Worm (Caenorhabditis elegans) whole organism, dauer: ENCODE data around the gene ndx-2.

ENCODE experiments used
- unc-62 ChIP-seq: sonication (generic microtip); optimal IDR thresholded peaks from 2 replicates; lab custom pipeline; 2017; ENCODE audit warnings: missing biosample characterization, missing genetic modification reagents, missing genetic modification characterization

ndx-2 gene

DNA sequence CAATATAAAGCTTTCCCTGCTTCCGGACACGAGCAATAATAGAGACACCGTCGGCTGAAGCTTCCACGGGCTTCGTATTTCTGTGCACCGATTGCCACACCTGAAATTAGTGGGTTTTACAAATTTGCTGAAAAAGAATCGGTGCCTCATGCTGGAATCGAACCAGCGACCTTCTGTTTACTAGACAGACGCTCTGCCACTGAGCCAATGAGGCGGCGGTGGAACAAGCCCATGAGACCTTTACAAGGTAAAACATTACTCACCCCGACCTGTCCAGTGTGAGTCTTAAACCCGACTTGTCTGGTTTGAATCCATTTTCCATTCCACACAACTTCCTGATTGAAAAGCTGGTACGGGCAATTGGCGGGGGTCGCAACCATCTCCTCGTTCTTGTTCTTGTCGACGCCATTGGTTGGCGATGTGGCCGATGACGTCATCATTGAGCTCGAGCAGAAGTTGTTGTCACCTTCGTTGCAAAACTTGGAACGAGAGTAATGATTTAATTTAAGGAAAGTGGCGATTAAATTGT lies at the start of gene ndx-2:
TSS of gene ndx-2 (minus strand) at position 479 of the 529 bp plus-strand sequence.
- TF ChIP-seq unc-62 = no peak

DNA sequence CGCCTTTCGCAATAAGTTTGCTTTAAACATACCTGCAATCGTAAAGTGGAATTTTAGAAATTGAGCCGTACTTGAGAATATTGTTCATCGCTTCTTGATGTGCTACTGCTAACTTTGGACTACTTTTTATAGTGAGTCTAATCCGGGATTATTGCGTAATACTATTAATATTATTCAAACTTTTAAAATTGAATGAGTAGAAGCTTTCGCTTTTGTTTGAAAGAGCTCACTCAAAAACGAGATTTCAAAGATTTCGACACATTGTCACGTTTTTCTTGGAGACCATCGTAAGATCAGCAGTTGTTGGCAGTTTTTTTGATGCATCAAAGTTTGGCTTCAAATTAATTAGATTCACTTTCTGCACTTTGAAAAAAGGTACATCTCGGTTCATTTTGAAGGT lies 48.7 kb upstream of the ndx-2 start, which contains the start of gene srt-28:
TSS of gene srt-28 (minus strand) at position 101 of the 400 bp plus-strand sequence.
- no peak for TF ChIP-seq unc-62

ce11 chrV:2711429-2711828 lies 46.6 kb upstream of the ndx-2 start, which contains the start of gene C24B9.3:
Gene C24B9.3 (minus strand): TSS chrV:2711599.
- TF ChIP-seq unc-62 = no peak

DNA sequence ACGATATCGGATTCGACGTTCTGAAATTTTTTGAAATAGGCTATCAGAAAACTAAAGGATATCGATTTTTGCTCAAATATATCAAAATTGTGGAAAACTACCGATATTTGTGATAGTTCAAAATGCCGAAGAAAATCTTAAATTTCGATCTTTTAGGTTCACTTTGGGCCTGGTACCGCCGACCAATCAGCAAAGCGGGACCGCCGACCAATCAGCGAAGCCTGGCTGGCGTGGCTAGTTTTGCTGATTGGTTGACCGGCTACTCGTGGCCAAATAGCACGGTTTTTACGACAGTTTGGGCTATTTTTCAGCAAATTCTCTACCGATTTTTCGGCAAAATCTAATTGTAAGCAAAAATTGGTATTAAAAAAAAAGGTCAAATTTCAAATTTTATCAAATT lies 45.4 kb upstream of the ndx-2 start:
- TF ChIP-seq unc-62 = no peak

- TF ChIP-seq unc-62 = no peak
Measured at ce11 chrV:2706379-2706778, 41.6 kb upstream of the ndx-2 start.

- no peak for TF ChIP-seq unc-62
Measured at ce11 chrV:2703299-2703698, 38.5 kb upstream of the ndx-2 start.

- TF ChIP-seq unc-62 = no peak
Measured at ce11 chrV:2702883-2703282, 38.1 kb upstream of the ndx-2 start.

DNA sequence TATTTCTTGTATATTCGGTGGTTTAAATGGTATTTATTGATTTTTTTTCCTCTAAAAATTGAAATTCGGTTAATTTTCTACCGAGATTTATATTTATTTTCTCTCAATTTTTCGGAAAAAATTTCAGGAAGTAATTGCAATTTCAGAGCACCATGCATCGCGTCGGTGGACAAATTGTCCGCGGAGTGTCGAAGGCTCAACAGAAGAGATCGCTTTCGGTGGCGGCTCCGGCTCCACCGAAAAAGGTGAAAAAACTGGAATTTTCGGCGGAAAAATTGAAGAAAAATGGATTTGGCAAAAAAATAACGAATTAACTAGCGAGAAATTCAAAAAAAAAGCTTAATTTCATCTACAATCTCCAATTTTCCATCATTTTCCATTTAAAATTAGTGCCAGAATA lies 34.0 kb upstream of the ndx-2 start, which contains the start of gene nuo-5:
TSS of gene nuo-5 (plus strand) at position 147 of the 400 bp plus-strand sequence.
- TF ChIP-seq unc-62 = no peak

- no peak for TF ChIP-seq unc-62
Measured at ce11 chrV:2697693-2698092, 32.9 kb upstream of the ndx-2 start.

ce11 chrV:2695935-2696334 lies 31.1 kb upstream of the ndx-2 start, which contains the start of gene Y45G12B.3:
Gene Y45G12B.3 (minus strand): TSS chrV:2696254.
- no peak for TF ChIP-seq unc-62

DNA sequence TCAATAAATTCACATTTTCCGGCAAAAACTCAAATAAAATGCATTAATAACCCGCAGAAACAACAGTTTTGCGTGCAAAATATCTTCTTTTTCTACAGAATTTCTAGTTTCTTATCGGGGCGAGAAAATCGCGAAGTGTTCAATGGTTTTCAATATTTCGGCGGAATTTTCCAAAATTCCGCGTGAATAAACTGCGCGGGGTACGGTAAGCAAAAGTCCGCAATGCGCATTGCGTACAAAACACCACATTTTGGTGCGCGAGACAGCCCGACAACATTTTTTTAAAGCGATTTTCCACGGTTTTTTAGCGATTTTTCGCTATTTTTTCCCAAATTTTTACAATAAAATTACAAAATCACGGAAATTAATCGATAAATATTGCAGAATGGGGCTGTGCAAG lies 29.6 kb upstream of the ndx-2 start, which contains the start of gene Y45G12B.2:
TSS of gene Y45G12B.2 (plus strand) at position 383 of the 400 bp plus-strand sequence.
- no peak for TF ChIP-seq unc-62

DNA sequence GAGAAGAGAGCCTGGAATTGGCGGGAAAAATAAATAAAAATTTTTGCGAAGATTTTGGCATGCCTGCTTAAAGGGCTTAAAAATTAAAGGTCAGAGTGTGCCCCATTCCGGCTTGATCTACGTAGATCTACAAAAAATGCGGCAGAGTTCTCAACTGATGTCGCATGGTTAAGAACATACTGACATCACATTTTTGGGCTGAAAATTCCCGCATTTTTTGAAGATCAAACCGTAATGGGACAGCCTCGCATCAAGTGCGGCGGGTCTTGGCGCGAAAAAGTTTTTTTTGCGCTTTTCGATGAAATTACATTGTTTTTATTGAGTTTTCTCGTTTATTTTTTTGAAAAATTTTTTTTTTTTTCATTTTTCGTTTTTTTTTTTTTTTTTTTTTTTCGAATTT lies 26.1 kb upstream of the ndx-2 start:
- no peak for TF ChIP-seq unc-62

ce11 chrV:2690478-2690877 lies 25.7 kb upstream of the ndx-2 start:
- no peak for TF ChIP-seq unc-62

DNA sequence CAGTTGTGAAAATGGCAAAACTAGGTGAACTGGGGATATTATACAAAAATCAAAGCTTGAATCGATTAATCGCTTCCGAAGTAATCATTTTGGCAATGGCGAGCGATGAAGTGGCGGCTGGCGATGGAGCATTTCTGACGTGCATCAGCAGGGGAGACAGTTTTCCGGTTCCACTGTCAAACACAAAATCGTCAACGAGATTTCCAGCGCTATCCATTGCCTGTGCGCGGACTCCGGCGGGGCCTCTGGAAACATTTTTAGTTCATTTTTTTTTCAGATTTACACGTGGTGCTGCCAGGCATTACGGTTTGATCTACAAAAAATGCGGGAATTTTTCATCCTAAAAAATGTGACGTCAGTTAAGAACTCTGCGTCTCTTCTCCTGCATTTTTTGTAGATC lies 23.8 kb upstream of the ndx-2 start:
- no peak for TF ChIP-seq unc-62

- no peak for TF ChIP-seq unc-62
Measured at ce11 chrV:2684227-2684626, 19.4 kb upstream of the ndx-2 start.

DNA sequence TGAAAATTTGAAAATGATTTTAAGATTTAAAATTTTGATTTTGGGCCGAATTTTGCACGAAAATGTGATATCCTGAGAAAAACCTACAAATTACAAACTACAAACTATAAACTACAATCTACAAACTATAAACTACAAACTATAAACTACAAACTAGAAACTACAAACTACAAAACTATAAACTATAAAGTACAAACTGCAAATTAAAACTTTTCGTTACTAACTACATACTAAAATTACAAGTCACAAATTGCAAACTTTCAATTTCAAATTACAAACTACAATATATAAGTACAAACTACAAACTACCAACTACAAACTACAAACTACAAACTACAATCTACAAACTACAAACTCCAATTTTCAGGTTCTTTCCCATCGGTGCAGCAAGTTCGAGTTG lies 18.7 kb upstream of the ndx-2 start:
- no peak for TF ChIP-seq unc-62

ce11 chrV:2677648-2678047 lies 12.8 kb upstream of the ndx-2 start:
- no peak for TF ChIP-seq unc-62

ce11 chrV:2675692-2676091 lies 10.9 kb upstream of the ndx-2 start:
- no peak for TF ChIP-seq unc-62

- TF ChIP-seq unc-62 = no peak
Measured at ce11 chrV:2673807-2674206, 9.0 kb upstream of the ndx-2 start.
